Worm (Caenorhabditis elegans): ENCODE data around the gene T01D3.1.

T01D3.1 gene

DNA sequence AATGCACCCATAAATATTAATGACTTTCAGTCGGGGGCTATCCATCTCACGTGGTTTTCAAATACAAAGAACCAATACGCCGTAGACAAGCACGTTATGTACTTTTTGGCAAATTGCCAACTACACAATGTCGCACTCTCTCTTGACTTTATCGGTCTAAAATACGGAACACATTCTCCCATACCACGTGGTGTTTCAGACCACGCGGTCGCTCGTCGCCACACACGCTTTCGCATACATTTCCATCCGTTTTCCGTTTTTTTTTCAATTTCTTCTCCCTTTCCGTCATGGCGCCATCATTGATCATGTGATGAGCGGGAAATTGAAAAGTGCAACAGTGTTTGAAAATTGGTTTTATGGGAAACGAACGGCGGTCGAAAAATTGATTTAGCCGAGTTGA lies 31.1 kb upstream of the T01D3.1 start (continued):
- TF ChIP-seq madf-8 (GFP tag; conservative IDR thresholded peaks at IDR 0.05) (no peak), lag-1 (GFP tag; IDR thresholded peaks at IDR 0.05) (no peak), zim-3 (tag; optimal IDR thresholded peaks at IDR 0.05) (no peak), sdz-38 (tag; optimal IDR thresholded peaks at IDR 0.05) (no peak), ztf-28 (GFP tag; IDR thresholded peaks at IDR 0.05) (no peak), aptf-3 (GFP tag; IDR thresholded peaks at IDR 0.05) (no peak), T26A5.8 (tag; optimal IDR thresholded peaks at IDR 0.05) (no peak), chd-7 (tag; optimal IDR thresholded peaks at IDR 0.05) (peak; percentile 97), Y53G8AR.9 (GFP tag; conservative IDR thresholded peaks at IDR 0.05) (peak; percentile 84), snpc-3.4 (tag; optimal IDR thresholded peaks at IDR 0.05) (no peak), mel-28 (tag; optimal IDR thresholded peaks at IDR 0.05; ENCODE audit: borderline replicate concordance) (no peak), B0336.3 (GFP tag; IDR thresholded peaks at IDR 0.05) (no peak; the same call in none of the 2 replicates), somi-1 (GFP tag; optimal IDR thresholded peaks at IDR 0.05) (peak; percentile 97), unc-62 (GFP tag; optimal IDR thresholded peaks at IDR 0.05) (no peak), madf-6 (GFP tag; IDR thresholded peaks at IDR 0.05) (peak; percentile 37; the same call in 1 of the 2 replicates), dpl-1 (GFP tag; optimal IDR thresholded peaks at IDR 0.05) (no peak), rpc-1 (optimal IDR thresholded peaks at IDR 0.05) (no peak), rpc-1 (tag; optimal IDR thresholded peaks at IDR 0.05) (no peak), lin-26 (GFP tag; IDR thresholded peaks at IDR 0.05) (peak; percentile 79), atf-7 (tag; optimal IDR thresholded peaks at IDR 0.05) (peak; percentile 84), lsl-1 (GFP tag; optimal IDR thresholded peaks at IDR 0.05) (no peak), gei-17 (GFP tag; optimal IDR thresholded peaks at IDR 0.05) (peak; percentile 82), dox-1 (GFP tag; IDR thresholded peaks at IDR 0.05) (peak; percentile 80), C17E4.6 (GFP tag; IDR thresholded peaks at IDR 0.05) (no peak), snpc-1.1 (tag; optimal IDR thresholded peaks at IDR 0.05; ENCODE audit: insufficient read depth) (no peak), hlh-26 (GFP tag; conservative IDR thresholded peaks at IDR 0.05) (no peak), ceh-91 (GFP tag; IDR thresholded peaks at IDR 0.05) (no peak), lsy-27 (tag; optimal IDR thresholded peaks at IDR 0.05; ENCODE audit: borderline replicate concordance, insufficient read depth) (no peak), xnd-1 (tag; optimal IDR thresholded peaks at IDR 0.05) (no peak), F10E7.11 (tag; optimal IDR thresholded peaks at IDR 0.05) (no peak), ztf-6 (GFP tag; IDR thresholded peaks at IDR 0.05) (peak; percentile 67; the same call in 1 of the 2 replicates), rcor-1 (GFP tag; IDR thresholded peaks at IDR 0.05) (peak; percentile 59), let-607 (tag; optimal IDR thresholded peaks at IDR 0.05) (peak; percentile 79 to 82), sea-2 (GFP tag; IDR thresholded peaks at IDR 0.05) (no peak), snpc-4 (GFP tag; optimal IDR thresholded peaks at IDR 0.05) (no peak), snpc-4 (tag; optimal IDR thresholded peaks at IDR 0.05) (peak in 2 of 4 experiments; percentile 28 to 51), ceh-100 (GFP tag; IDR thresholded peaks at IDR 0.05) (no peak), T07F8.4 (tag; optimal IDR thresholded peaks at IDR 0.05) (no peak), repo-1 (tag; optimal IDR thresholded peaks at IDR 0.05) (peak; percentile 70), nhr-120 (GFP tag; IDR thresholded peaks at IDR 0.05) (no peak), athp-1 (tag; optimal IDR thresholded peaks at IDR 0.05) (peak; percentile 48), ztf-25 (GFP tag; IDR thresholded peaks at IDR 0.05) (no peak), F37B4.10 (GFP tag; IDR thresholded peaks at IDR 0.05) (peak; percentile 90; the same call in 1 of the 2 replicates), ccch-3 (GFP tag; optimal IDR thresholded peaks at IDR 0.05) (no peak), F33H1.4 (GFP tag; IDR thresholded peaks at IDR 0.05) (peak; percentile 25), nhr-179 (tag; optimal IDR thresholded peaks at IDR 0.05) (no peak), unc-130 (GFP tag; optimal IDR thresholded peaks at IDR 0.05) (no peak), mxl-1 (tag; optimal IDR thresholded peaks at IDR 0.05) (no peak), ZK185.1 (tag; optimal IDR thresholded peaks at IDR 0.05; ENCODE audit: poor library complexity, severe bottlenecking) (peak; percentile 67), akir-1 (GFP tag; optimal IDR thresholded peaks at IDR 0.05) (no peak)

Data from whole organism, young adult.